Fruit fly (Drosophila melanogaster): Measurements from ENCODE around the gene Cpr67Fa2.

DNA sequence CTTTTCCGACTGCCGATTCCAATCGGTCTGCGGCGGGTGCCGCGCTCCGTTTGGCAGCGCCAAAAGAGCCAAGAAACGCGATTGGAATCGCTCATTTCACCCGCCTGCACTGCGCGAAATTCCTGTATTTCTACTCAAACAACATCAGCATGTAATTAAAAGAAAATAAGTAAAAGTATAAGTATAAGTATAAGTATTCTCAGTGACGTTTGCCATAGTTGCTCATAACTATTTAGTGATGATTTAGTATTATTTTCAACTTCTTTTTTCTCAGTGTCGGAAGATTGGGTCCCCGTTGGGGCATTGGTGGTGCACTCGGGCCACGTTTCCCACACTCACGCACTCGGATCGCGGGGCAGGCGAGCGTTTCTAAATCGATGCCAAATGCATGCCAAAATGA lies 21.7 kb downstream of the Cpr67Fa2 start:
- TF ChIP-seq CG3032 (tag; optimal IDR thresholded peaks at IDR 0.05) (peak; percentile 67), spab (GFP tag; optimal IDR thresholded peaks at IDR 0.05) (peak; percentile 50), CG8632 (GFP tag; optimal IDR thresholded peaks at IDR 0.05) (peak; percentile 41)

All from whole organism, prepupa.